Fruit fly (Drosophila melanogaster) whole organism, pupa: ENCODE results near the gene CAH9.

ENCODE experiments used
- CG10348 ChIP-seq: fragments of 200-800 bp; sonication (Bioruptor generic); IDR thresholded peaks from 2 replicates; pipeline ENCODE4 v1.3.6; 2022; ENCODE audit warnings: missing biosample characterization, missing genetic modification characterization
- CG13204 ChIP-seq: fragments of 200-800 bp; sonication (Bioruptor generic); optimal IDR thresholded peaks from 2 replicates; lab custom pipeline; 2018; ENCODE audit warnings: missing biosample characterization, mild to moderate bottlenecking, missing genetic modification characterization, moderate library complexity
- CG14655 ChIP-seq: fragments of 200-800 bp; sonication (Bioruptor generic); optimal IDR thresholded peaks from 3 replicates; lab custom pipeline; 2017; ENCODE audit warnings: mild to moderate bottlenecking, missing biosample characterization, missing genetic modification reagents, missing genetic modification characterization
- CG17806 ChIP-seq: fragments of 200-800 bp; sonication (Bioruptor generic); optimal IDR thresholded peaks from 2 replicates; lab custom pipeline; 2018; ENCODE audit warnings: missing biosample characterization, mild to moderate bottlenecking, missing genetic modification characterization, moderate library complexity
- CG32121 ChIP-seq: fragments of 200-800 bp; sonication (Bioruptor generic); IDR thresholded peaks from 2 replicates; pipeline ENCODE4 v1.3.6; 2022; ENCODE audit warnings: missing biosample characterization, missing genetic modification characterization
- CG34367 ChIP-seq: fragments of 200-800 bp; sonication (Bioruptor generic); optimal IDR thresholded peaks from 2 replicates; lab custom pipeline; 2018; ENCODE audit warnings: missing biosample characterization, mild to moderate bottlenecking, missing genetic modification characterization
- CG4496 ChIP-seq: fragments of 200-800 bp; sonication (Bioruptor generic); IDR thresholded peaks from 3 replicates; pipeline ENCODE4 v1.3.6; 2022; ENCODE audit warnings: missing biosample characterization, missing genetic modification characterization
- CG9948 ChIP-seq: fragments of 200-800 bp; sonication (Bioruptor generic); optimal IDR thresholded peaks from 2 replicates; lab custom pipeline; 2018; ENCODE audit warnings: missing biosample characterization, mild to moderate bottlenecking, missing genetic modification characterization, moderate library complexity
- EcR ChIP-seq: fragments of 200-800 bp; sonication (Bioruptor generic); optimal IDR thresholded peaks from 3 replicates; lab custom pipeline; 2019; ENCODE audit warnings: missing biosample characterization, missing genetic modification characterization, mild to moderate bottlenecking, moderate library complexity, missing genetic modification reagents
- Ets98B ChIP-seq: fragments of 200-800 bp; sonication (Bioruptor generic); IDR thresholded peaks from 2 replicates; pipeline ENCODE4 v1.3.6; 2022; ENCODE audit warnings: missing biosample characterization, missing genetic modification characterization
- Snoo ChIP-seq: fragments of 200-800 bp; sonication (Bioruptor generic); optimal IDR thresholded peaks from 3 replicates; lab custom pipeline; 2017; ENCODE audit warnings: missing biosample characterization, mild to moderate bottlenecking, missing genetic modification characterization, inconsistent platforms
- fd96Ca ChIP-seq: fragments of 200-800 bp; sonication (Bioruptor generic); IDR thresholded peaks from 3 replicates; pipeline ENCODE4 v1.3.6; 2022; ENCODE audit warnings: missing biosample characterization, missing genetic modification characterization
- gl ChIP-seq: fragments of 200-800 bp; sonication (Bioruptor generic); optimal IDR thresholded peaks from 2 replicates; lab custom pipeline; 2018; ENCODE audit warnings: missing biosample characterization, mild to moderate bottlenecking, missing genetic modification characterization
- rn ChIP-seq: fragments of 200-800 bp; sonication (Bioruptor generic); IDR thresholded peaks from 2 replicates; pipeline ENCODE4 v1.3.6; 2022; ENCODE audit warnings: missing biosample characterization, missing genetic modification characterization

dm6 chr3R:27154001-27154400 is 48.0 kb upstream of the CAH9 start:
- TF ChIP-seq CG13204 (GFP tag; lab: Kevin White, UChicago) (no peak), CG10348 (no peak), CG9948 (no peak), rn (GFP tag; lab: Robert Waterston, UW) (no peak), EcR (GFP tag; lab: Kevin White, UChicago) (no peak), CG34367 (tag; lab: Kevin White, UChicago) (no peak), CG32121 (GFP tag; lab: Robert Waterston, UW) (no peak), Ets98B (GFP tag; lab: Robert Waterston, UW) (no peak), CG17806 (tag; lab: Kevin White, UChicago) (no peak), CG4496 (no peak), gl (tag; lab: Kevin White, UChicago) (no peak), CG14655 (GFP tag; lab: Kevin White, UChicago) (no peak), Snoo (tag; lab: Kevin White, UChicago) (no peak), fd96Ca (GFP tag; lab: Robert Waterston, UW) (no peak)
